Worm (Caenorhabditis elegans): ENCODE data around the gene mdt-15.

The mdt-15 gene

ce11 chrIII:5835163-5835871 lies 1.8 kb upstream of the mdt-15 start (continued):
- TF ChIP-seq pqm-1 (tag; optimal IDR thresholded peaks at IDR 0.05): peak; percentile 91
- peak; percentile 82 for TF ChIP-seq hlh-11 (tag; optimal IDR thresholded peaks at IDR 0.05)
- no peak for TF ChIP-seq attf-4 (tag; optimal IDR thresholded peaks at IDR 0.05)
- peak; percentile 92 for TF ChIP-seq nhr-28 (tag; optimal IDR thresholded peaks at IDR 0.05)
- peak; percentile 13; the same call in 1 of the 2 replicates for TF ChIP-seq ceh-20 (GFP tag; IDR thresholded peaks at IDR 0.05)
- TF ChIP-seq dve-1 (tag; optimal IDR thresholded peaks at IDR 0.05; ENCODE audit: insufficient read depth): peak; percentile 84
- TF ChIP-seq zip-11 (GFP tag; IDR thresholded peaks at IDR 0.05): no peak
- peak in 1 of 2 experiments; percentile 31 for TF ChIP-seq mdl-1 (tag; optimal IDR thresholded peaks at IDR 0.05)
- TF ChIP-seq duxl-1 (tag; optimal IDR thresholded peaks at IDR 0.05; ENCODE audit: poor library complexity): no peak
- peak; percentile 16 for TF ChIP-seq nhr-77 (tag; optimal IDR thresholded peaks at IDR 0.05)
- peak; percentile 8 for TF ChIP-seq dpl-1 (GFP tag; optimal IDR thresholded peaks at IDR 0.05)
- peak; percentile 63 for TF ChIP-seq mxl-3 (GFP tag; optimal IDR thresholded peaks at IDR 0.05)
- peak; percentile 7 for TF ChIP-seq hlh-30 (tag; optimal IDR thresholded peaks at IDR 0.05; ENCODE audit: insufficient read depth)
- TF ChIP-seq daf-12 (tag; optimal IDR thresholded peaks at IDR 0.05): no peak

ce11 chrIII:5834663-5835062 lies 1.1 kb upstream of the mdt-15 start:
- TF ChIP-seq mdt-29 (GFP tag; IDR thresholded peaks at IDR 0.05): no peak
- peak; percentile 39 for TF ChIP-seq ces-1 (GFP tag; optimal IDR thresholded peaks at IDR 0.05)
- no peak for TF ChIP-seq Y48G9A.11 (GFP tag; IDR thresholded peaks at IDR 0.05)
- peak; percentile 80 for TF ChIP-seq aha-1 (tag)
- no peak for TF ChIP-seq lir-3 (tag; optimal IDR thresholded peaks at IDR 0.05)
- TF ChIP-seq vab-7 (GFP tag; IDR thresholded peaks at IDR 0.05): 0 out of 2 replicates have a peak, but pooled peaks have one; percentile 15
- no peak for TF ChIP-seq nhr-11 (tag; optimal IDR thresholded peaks at IDR 0.05)
- TF ChIP-seq ama-1 (optimal IDR thresholded peaks at IDR 0.05): peak; percentile 26

ce11 chrIII:5834053-5834452 lies 502 bp upstream of the mdt-15 start, which contains the start of gene R12B2.6:
R12B2.6 (minus strand) TSS chrIII:5834153.
- no peak for TF ChIP-seq ctbp-1 (GFP tag; IDR thresholded peaks at IDR 0.05)
- TF ChIP-seq daf-8 (GFP tag; IDR thresholded peaks at IDR 0.05): no peak
- no peak for TF ChIP-seq fos-1 (tag; optimal IDR thresholded peaks at IDR 0.05)
- no peak for TF ChIP-seq jun-1 (tag; optimal IDR thresholded peaks at IDR 0.05)
- no peak for TF ChIP-seq ces-1 (GFP tag; optimal IDR thresholded peaks at IDR 0.05)
- TF ChIP-seq spr-3 (GFP tag; optimal IDR thresholded peaks at IDR 0.05): no peak
- TF ChIP-seq ceh-44 (GFP tag; IDR thresholded peaks at IDR 0.05): no peak
- TF ChIP-seq F26F4.8 (GFP tag; conservative IDR thresholded peaks at IDR 0.05): no peak
- no peak for TF ChIP-seq lsy-2 (tag; optimal IDR thresholded peaks at IDR 0.05)
- no peak for TF ChIP-seq ztf-11 (tag; optimal IDR thresholded peaks at IDR 0.05)
- no peak for TF ChIP-seq cey-2 (tag; optimal IDR thresholded peaks at IDR 0.05; ENCODE audit: borderline replicate concordance, insufficient read depth)
- no peak for TF ChIP-seq T26A8.4 (GFP tag; IDR thresholded peaks at IDR 0.05)

ce11 chrIII:5832442-5832841 lies 1.1 kb downstream of the mdt-15 start:
- TF ChIP-seq aha-1 (tag) (peak; percentile 85), fos-1 (tag; optimal IDR thresholded peaks at IDR 0.05) (no peak), dve-1 (tag; optimal IDR thresholded peaks at IDR 0.05; ENCODE audit: insufficient read depth) (no peak), egl-43 (GFP tag; IDR thresholded peaks at IDR 0.05) (peak; percentile 52; the same call in 1 of the 2 replicates), jun-1 (tag; optimal IDR thresholded peaks at IDR 0.05) (no peak), zip-11 (GFP tag; IDR thresholded peaks at IDR 0.05) (0 out of 2 replicates have a peak, but pooled peaks have one; percentile 30), unc-62 (GFP tag; optimal IDR thresholded peaks at IDR 0.05 in 1 of 2) (peak in 1 of 2 experiments; percentile 79), unc-62 (tag; optimal IDR thresholded peaks at IDR 0.05) (no peak), set-16 (GFP tag; IDR thresholded peaks at IDR 0.05) (peak; percentile 71), ceh-44 (GFP tag; IDR thresholded peaks at IDR 0.05) (no peak), dmd-8 (GFP tag; IDR thresholded peaks at IDR 0.05) (0 out of 2 replicates have a peak, but pooled peaks have one; percentile 21), ces-1 (GFP tag; optimal IDR thresholded peaks at IDR 0.05) (no peak), ceh-20 (GFP tag; IDR thresholded peaks at IDR 0.05) (no peak), D1046.2 (GFP tag; IDR thresholded peaks at IDR 0.05) (no peak), sdz-12 (GFP tag; optimal IDR thresholded peaks at IDR 0.05) (no peak), spr-3 (GFP tag; optimal IDR thresholded peaks at IDR 0.05) (no peak)

Data from whole organism, L4 larva.